Worm (Caenorhabditis elegans): ENCODE measurements around the gene Y45F10C.1.

DNA sequence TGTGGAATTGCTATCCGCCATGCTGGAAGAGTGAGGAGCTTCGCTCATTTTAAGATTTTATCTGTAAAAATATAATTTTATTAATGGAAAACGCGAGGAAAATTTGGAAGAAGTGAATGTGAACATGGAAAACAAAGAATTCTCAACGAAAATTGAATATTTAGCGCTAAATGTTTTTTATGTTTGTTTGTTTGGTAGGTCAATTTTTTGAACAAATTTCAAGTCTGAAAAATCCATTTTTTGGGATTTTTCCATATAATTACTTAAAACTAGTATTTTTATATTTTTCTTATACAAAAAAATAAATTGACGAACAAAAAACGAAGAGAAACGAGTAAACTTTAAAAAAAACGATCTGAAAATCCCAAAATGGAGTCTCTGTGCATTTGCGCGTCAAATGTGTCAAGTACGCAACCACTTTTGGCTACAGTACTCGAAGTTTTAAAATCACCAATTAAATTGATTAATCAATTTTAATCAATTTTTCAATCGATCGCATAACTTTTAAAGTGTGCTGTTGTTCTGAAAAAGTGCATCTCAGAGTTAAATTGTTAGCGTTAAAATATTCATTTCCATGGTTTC, 7.6 kb upstream of the Y45F10C.1 start, which contains the start of gene fbxa-215:
- TF ChIP-seq W03F9.2 (tag; optimal IDR thresholded peaks at IDR 0.05), result no peak
- TF ChIP-seq dao-5 (tag; optimal IDR thresholded peaks at IDR 0.05), result no peak

Data from whole organism, L4/young adult.